Worm (Caenorhabditis elegans) whole organism, mixed stage, embryonic: ENCODE data around the gene hot-6.

Experiments used
- M03D4.4 ChIP-seq: sonication (generic microtip); optimal IDR thresholded peaks from 2 replicates; lab custom pipeline; 2017; ENCODE audit warnings: mild to moderate bottlenecking, missing genetic modification characterization, missing compliant biosample characterization
- bed-3 ChIP-seq: fragments of 200-800 bp; sonication (Bioruptor generic); optimal IDR thresholded peaks from 3 replicates; lab custom pipeline; 2018; ENCODE audit warnings: mild to moderate bottlenecking, missing genetic modification characterization, moderate library complexity, missing compliant biosample characterization
- blmp-1 ChIP-seq: fragments of 150-350 bp; optimal IDR thresholded peaks from 2 replicates; lab custom pipeline; 2014; ENCODE audit warnings: missing biosample characterization, missing genetic modification characterization
- ceh-39 ChIP-seq: fragments of 150-350 bp; optimal IDR thresholded peaks from 2 replicates; lab custom pipeline; 2014; ENCODE audit warnings: missing biosample characterization, missing genetic modification characterization
- ceh-43 ChIP-seq: fragments of 200-800 bp; sonication (Bioruptor generic); optimal IDR thresholded peaks from 2 replicates; lab custom pipeline; 2018; ENCODE audit warnings: mild to moderate bottlenecking, missing genetic modification characterization, moderate library complexity, missing compliant biosample characterization
- ceh-83 ChIP-seq: fragments of 200-800 bp; sonication (Bioruptor generic); optimal IDR thresholded peaks from 2 replicates; lab custom pipeline; 2018; ENCODE audit warnings: mild to moderate bottlenecking, missing genetic modification characterization, missing compliant biosample characterization
- ces-1 ChIP-seq: fragments of 150-350 bp; optimal IDR thresholded peaks from 2 replicates; lab custom pipeline; 2014; ENCODE audit warnings: missing biosample characterization, missing genetic modification reagents, missing genetic modification characterization
- cnd-1 ChIP-seq: fragments of 200-800 bp; sonication (Bioruptor generic); optimal IDR thresholded peaks from 2 replicates; lab custom pipeline; 2018; ENCODE audit warnings: mild to moderate bottlenecking, missing genetic modification characterization, missing compliant biosample characterization
- drap-1 ChIP-seq: fragments of 200-800 bp; sonication (Bioruptor generic); optimal IDR thresholded peaks from 3 replicates; lab custom pipeline; 2018; ENCODE audit warnings: mild to moderate bottlenecking, missing genetic modification characterization, missing compliant biosample characterization
- elt-1 ChIP-seq: sonication (generic microtip); optimal IDR thresholded peaks from 2 replicates; lab custom pipeline; 2017; ENCODE audit warnings: missing genetic modification characterization, mild to moderate bottlenecking, missing compliant biosample characterization, antibody characterized with exemption, moderate library complexity, borderline replicate concordance; ENCODE audit not compliant: insufficient read depth
- elt-3 ChIP-seq: fragments of 150-350 bp; optimal IDR thresholded peaks from 2 replicates; lab custom pipeline; 2014; ENCODE audit warnings: missing biosample characterization, missing genetic modification characterization
- flh-1 ChIP-seq: fragments of 200-800 bp; sonication (Bioruptor generic); optimal IDR thresholded peaks from 2 replicates; lab custom pipeline; 2018; ENCODE audit warnings: mild to moderate bottlenecking, missing genetic modification characterization, moderate library complexity, missing compliant biosample characterization
- ham-2 ChIP-seq: fragments of 200-800 bp; sonication (Bioruptor generic); optimal IDR thresholded peaks from 2 replicates; lab custom pipeline; 2018; ENCODE audit warnings: mild to moderate bottlenecking, missing genetic modification characterization, missing compliant biosample characterization
- hlh-1 ChIP-seq: fragments of 150-350 bp; optimal IDR thresholded peaks from 2 replicates; lab custom pipeline; 2014; ENCODE audit warnings: missing biosample characterization, missing genetic modification reagents, missing genetic modification characterization
- lin-13 ChIP-seq: fragments of 150-350 bp; optimal IDR thresholded peaks from 2 replicates; lab custom pipeline; 2014; ENCODE audit warnings: missing biosample characterization, missing genetic modification characterization
- lsy-2 ChIP-seq: fragments of 150-350 bp; optimal IDR thresholded peaks from 2 replicates; lab custom pipeline; 2014; ENCODE audit warnings: missing biosample characterization, missing genetic modification characterization
- mab-5 ChIP-seq: fragments of 150-350 bp; optimal IDR thresholded peaks from 2 replicates; lab custom pipeline; 2014; ENCODE audit warnings: missing biosample characterization, missing genetic modification characterization
- mep-1 ChIP-seq: fragments of 150-350 bp; optimal IDR thresholded peaks from 2 replicates; lab custom pipeline; 2017; ENCODE audit warnings: missing biosample characterization, missing genetic modification reagents, missing genetic modification characterization, inconsistent platforms
- mls-2 ChIP-seq: sonication (generic microtip); optimal IDR thresholded peaks from 2 replicates; lab custom pipeline; 2016; ENCODE audit warnings: mild to moderate bottlenecking, missing genetic modification characterization, moderate library complexity, missing compliant biosample characterization
- nhr-12 ChIP-seq: fragments of 150-350 bp; optimal IDR thresholded peaks from 2 replicates; lab custom pipeline; 2014; ENCODE audit warnings: missing biosample characterization, missing genetic modification characterization
- nhr-2 ChIP-seq: fragments of 150-350 bp; optimal IDR thresholded peaks from 2 replicates; lab custom pipeline; 2014; ENCODE audit warnings: missing biosample characterization, missing genetic modification characterization
- nhr-237 ChIP-seq: fragments of 150-350 bp; optimal IDR thresholded peaks from 2 replicates; lab custom pipeline; 2014; ENCODE audit warnings: missing biosample characterization, missing genetic modification characterization
- nhr-76 ChIP-seq: sonication (generic microtip); optimal IDR thresholded peaks from 2 replicates; lab custom pipeline; 2017; ENCODE audit warnings: missing biosample characterization, missing genetic modification characterization
- pha-4 ChIP-seq: fragments of 150-350 bp; optimal IDR thresholded peaks from 2 replicates; lab custom pipeline; 2018; ENCODE audit warnings: missing biosample characterization, missing genetic modification reagents, missing genetic modification characterization
- sem-2 ChIP-seq: fragments of 200-800 bp; sonication (Bioruptor generic); optimal IDR thresholded peaks from 2 replicates; lab custom pipeline; 2018; ENCODE audit warnings: mild to moderate bottlenecking, missing genetic modification characterization, missing compliant biosample characterization
- snpc-4 ChIP-seq: fragments of 150-350 bp; optimal IDR thresholded peaks from 2 replicates; lab custom pipeline; 2014; ENCODE audit warnings: missing biosample characterization, missing genetic modification characterization
- sptf-1 ChIP-seq: sonication (generic microtip); optimal IDR thresholded peaks from 2 replicates; lab custom pipeline; 2017; ENCODE audit warnings: mild to moderate bottlenecking, missing genetic modification characterization, moderate library complexity, missing compliant biosample characterization
- tbx-8 ChIP-seq: fragments of 200-800 bp; sonication (Bioruptor generic); optimal IDR thresholded peaks from 2 replicates; lab custom pipeline; 2018; ENCODE audit warnings: mild to moderate bottlenecking, missing genetic modification characterization, moderate library complexity, missing compliant biosample characterization
- unc-120 ChIP-seq: sonication (generic microtip); optimal IDR thresholded peaks from 2 replicates; lab custom pipeline; 2017; ENCODE audit warnings: missing genetic modification characterization, missing compliant biosample characterization; ENCODE audit not compliant: poor library complexity, severe bottlenecking
- unc-39 ChIP-seq: fragments of 150-350 bp; optimal IDR thresholded peaks from 2 replicates; lab custom pipeline; 2014; ENCODE audit warnings: missing biosample characterization, missing genetic modification characterization
- unc-62 ChIP-seq: fragments of 150-350 bp; optimal IDR thresholded peaks from 2 replicates; lab custom pipeline; 2014; ENCODE audit warnings: missing biosample characterization, missing genetic modification reagents, missing genetic modification characterization
- zip-8 ChIP-seq: fragments of 150-350 bp; optimal IDR thresholded peaks from 2 replicates; lab custom pipeline; 2014; ENCODE audit warnings: missing biosample characterization, missing genetic modification characterization
- ztf-11 ChIP-seq: fragments of 150-350 bp; optimal IDR thresholded peaks from 2 replicates; lab custom pipeline; 2014; ENCODE audit warnings: missing biosample characterization, missing genetic modification characterization

Gene hot-6

DNA sequence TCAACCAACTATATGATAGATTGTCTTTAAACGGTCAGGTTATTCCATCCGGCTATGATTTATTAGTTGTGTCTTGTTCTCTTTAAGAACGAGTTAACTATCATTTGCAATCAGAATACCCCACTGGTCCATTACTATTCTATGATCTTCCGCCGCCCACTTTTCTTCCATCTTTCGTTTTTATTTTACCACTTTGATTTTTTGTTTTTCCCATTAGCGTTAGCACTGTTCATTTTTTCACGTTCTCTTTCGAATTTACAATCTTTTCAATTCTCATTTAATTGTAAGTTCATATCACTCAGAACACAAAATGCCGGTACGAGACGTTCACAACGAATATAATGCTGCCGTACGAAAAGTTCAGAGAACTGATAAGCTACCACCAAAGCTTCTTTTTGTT, 31.1 kb upstream of the hot-6 start, which contains the start of gene T04C12.7:
TSS of gene T04C12.7 (plus strand) at position 301 of the 400 bp plus-strand sequence.
- TF ChIP-seq elt-1 (tag; lab: Kevin White, UChicago) = no peak
- no peak for TF ChIP-seq lin-13
- TF ChIP-seq cnd-1 (tag; lab: Kevin White, UChicago) = no peak
- no peak for TF ChIP-seq nhr-76 (tag; lab: Kevin White, UChicago)
- TF ChIP-seq ceh-83 (GFP tag; lab: Kevin White, UChicago) = no peak
- TF ChIP-seq ceh-39 = no peak
- no peak for TF ChIP-seq unc-39 (tag; lab: Kevin White, UChicago)
- TF ChIP-seq nhr-237 (tag; lab: Kevin White, UChicago) = no peak
- TF ChIP-seq M03D4.4 (tag; lab: Kevin White, UChicago) = no peak
- TF ChIP-seq ztf-11 (tag; lab: Kevin White, UChicago) = no peak
- TF ChIP-seq snpc-4 = no peak
- no peak for TF ChIP-seq hlh-1 (tag; lab: Kevin White, UChicago)
- no peak for TF ChIP-seq pha-4 (tag; lab: Kevin White, UChicago)
- no peak for TF ChIP-seq mab-5 (tag; lab: Kevin White, UChicago)
- TF ChIP-seq zip-8 (tag; lab: Kevin White, UChicago) = no peak
- no peak for TF ChIP-seq mep-1 (tag; lab: Kevin White, UChicago)
- no peak for TF ChIP-seq bed-3 (GFP tag; lab: Kevin White, UChicago)
- no peak for TF ChIP-seq sptf-1 (tag; lab: Kevin White, UChicago)
- no peak for TF ChIP-seq flh-1 (GFP tag; lab: Kevin White, UChicago)

DNA sequence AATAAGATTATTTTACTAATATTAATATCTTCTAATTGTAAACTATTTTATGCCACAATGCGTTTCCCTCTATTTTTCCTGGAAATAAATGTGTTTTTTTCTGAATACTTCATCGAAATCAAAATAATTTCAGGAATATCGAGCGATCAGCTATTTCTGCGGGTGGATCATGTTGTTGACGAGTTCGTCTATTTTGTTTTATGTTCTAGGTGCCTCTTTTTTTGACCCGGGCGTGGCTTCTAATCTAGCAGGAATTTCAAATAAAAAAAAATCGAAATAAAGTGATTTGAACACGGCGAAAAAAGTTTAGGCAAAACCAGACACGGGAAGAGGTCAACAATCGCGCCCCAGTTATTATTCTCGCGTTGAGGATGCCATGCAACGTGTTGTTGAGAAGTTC, 29.2 kb upstream of the hot-6 start, which contains the start of gene T04C12.33:
TSS of gene T04C12.33 (plus strand) at position 301 of the 400 bp plus-strand sequence.
- TF ChIP-seq nhr-76 (tag; lab: Kevin White, UChicago) (no peak), ceh-39 (no peak), sem-2 (no peak), ztf-11 (tag; lab: Kevin White, UChicago) (no peak), ces-1 (no peak), lsy-2 (tag; lab: Kevin White, UChicago) (no peak), pha-4 (tag; lab: Kevin White, UChicago) (no peak), tbx-8 (GFP tag; lab: Kevin White, UChicago) (no peak), elt-3 (no peak), ceh-43 (no peak), nhr-12 (tag; lab: Kevin White, UChicago) (no peak), mls-2 (tag; lab: Kevin White, UChicago) (no peak), sptf-1 (tag; lab: Kevin White, UChicago) (no peak), ceh-83 (GFP tag; lab: Kevin White, UChicago) (no peak), mab-5 (tag; lab: Kevin White, UChicago) (no peak), unc-62 (no peak), blmp-1 (no peak), drap-1 (GFP tag; lab: Kevin White, UChicago) (no peak), lin-13 (no peak), snpc-4 (no peak)

DNA sequence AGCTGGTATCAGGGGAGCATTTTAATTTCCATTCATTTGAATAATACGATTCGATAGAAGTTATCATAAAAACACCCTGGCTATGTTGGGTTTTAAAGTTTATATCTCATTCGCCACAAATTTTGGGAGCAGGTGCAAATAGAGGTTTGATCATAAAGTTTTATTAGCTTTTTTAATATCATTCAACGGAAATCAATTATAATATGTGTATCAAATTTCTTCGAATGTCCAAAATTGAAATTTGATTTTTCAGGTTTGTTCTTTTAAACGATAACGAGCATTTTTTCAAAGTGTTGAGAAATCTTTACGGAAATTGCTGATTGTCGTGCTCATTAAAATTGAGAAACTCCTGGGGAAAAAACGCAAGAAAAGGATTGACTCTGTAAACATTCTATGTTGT, 25.9 kb upstream of the hot-6 start, which contains the start of gene srh-74:
TSS of gene srh-74 (minus strand) at position 101 of the 400 bp plus-strand sequence.
- no peak for TF ChIP-seq M03D4.4 (tag; lab: Kevin White, UChicago)
- no peak for TF ChIP-seq unc-120 (tag; lab: Kevin White, UChicago)
- TF ChIP-seq mab-5 (tag; lab: Kevin White, UChicago) = no peak

DNA sequence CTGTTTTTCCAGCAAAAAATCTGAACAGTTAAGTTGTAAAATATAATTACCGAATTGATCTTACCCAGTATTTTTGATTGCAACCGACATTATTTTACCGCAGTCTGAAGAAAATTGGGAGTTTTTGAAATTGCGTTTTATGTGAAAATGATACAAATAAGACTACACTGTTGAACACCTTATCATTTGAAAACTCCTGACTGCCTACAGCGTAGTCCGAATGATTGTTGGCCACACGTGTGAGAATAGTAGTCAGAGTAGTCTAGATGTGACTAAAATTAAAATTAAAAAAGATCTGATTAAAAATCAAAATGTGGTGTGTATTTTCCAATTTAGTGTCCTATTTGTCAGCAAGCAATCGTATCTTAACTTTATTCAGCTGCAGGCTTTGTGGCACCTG, 24.0 kb upstream of the hot-6 start, which contains the start of gene dhs-18:
TSS of gene dhs-18 (minus strand) at position 104 of the 400 bp plus-strand sequence.
- TF ChIP-seq ham-2 = no peak
- TF ChIP-seq hlh-1 (tag; lab: Kevin White, UChicago) = no peak
- TF ChIP-seq tbx-8 (GFP tag; lab: Kevin White, UChicago) = no peak

DNA sequence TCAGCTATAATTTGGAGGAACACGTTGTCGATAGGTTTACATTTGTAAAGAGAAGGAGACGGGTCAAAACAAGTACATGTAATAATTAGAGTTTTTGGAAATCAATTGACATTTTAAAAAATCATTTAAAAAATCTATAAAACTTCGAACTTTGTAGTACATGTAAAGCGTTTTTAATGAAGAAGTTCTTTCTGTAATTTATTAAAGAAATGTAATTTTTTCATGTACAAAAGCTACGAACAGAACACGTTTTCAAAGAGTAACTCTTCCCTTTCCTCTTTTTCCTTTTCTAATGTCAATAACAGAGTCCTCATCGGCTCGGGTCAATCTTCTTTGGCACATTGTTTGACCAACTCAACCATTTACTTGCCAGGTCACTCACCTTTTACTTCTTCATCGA, 21.0 kb upstream of the hot-6 start, which contains the start of gene C45B11.6:
TSS of gene C45B11.6 (plus strand) at position 301 of the 400 bp plus-strand sequence.
- peak; percentile 28 for TF ChIP-seq nhr-2 (tag; lab: Kevin White, UChicago)
- no peak for TF ChIP-seq flh-1 (GFP tag; lab: Kevin White, UChicago)
